Fruit fly (Drosophila melanogaster) S2 (cell line): Measurements from ENCODE around the gene Bicra.

ENCODE experiments used
- CG8478 ChIP-seq: fragments of >200 bp; optimal IDR thresholded peaks from 2 replicates; lab custom pipeline; 2018
- CTCF ChIP-seq, 2 experiments: fragments of >200 bp; optimal IDR thresholded peaks; 2 replicates each; lab custom pipeline; 2018

- TF ChIP-seq CG8478, result no peak
- no peak for TF ChIP-seq CTCF (optimal IDR thresholded peaks at IDR 0.05; lab: Kevin White, UChicago)
These were observed 50.6 kb downstream of the Bicra start for dm6 chr3R:29113392-29113791.
